Worm (Caenorhabditis elegans) whole organism, late embryonic: ENCODE measurements around the gene ZC477.4.

Source experiments
- C38D4.7 ChIP-seq: fragments of 200-800 bp; sonication (Bioruptor generic); optimal IDR thresholded peaks from 2 replicates; lab custom pipeline; 2018; ENCODE audit warnings: mild to moderate bottlenecking, missing genetic modification characterization, moderate library complexity, missing compliant biosample characterization
- K09A11.1 ChIP-seq: sonication (generic microtip); optimal IDR thresholded peaks from 2 replicates; lab custom pipeline; 2017; ENCODE audit warnings: antibody characterized with exemption, mild to moderate bottlenecking, missing genetic modification characterization, missing compliant biosample characterization; ENCODE audit not compliant: insufficient read depth
- ahr-1 ChIP-seq: sonication (generic microtip); optimal IDR thresholded peaks from 2 replicates; lab custom pipeline; 2016; ENCODE audit warnings: missing genetic modification characterization, missing compliant biosample characterization
- ama-1 ChIP-seq: fragments of 150-350 bp; optimal IDR thresholded peaks from 2 replicates; lab custom pipeline; 2014
- ceh-18 ChIP-seq: sonication (generic microtip); optimal IDR thresholded peaks from 2 replicates; lab custom pipeline; 2016; ENCODE audit warnings: missing genetic modification characterization, missing compliant biosample characterization
- ceh-30 ChIP-seq: fragments of 150-350 bp; optimal IDR thresholded peaks from 2 replicates; lab custom pipeline; 2014; ENCODE audit warnings: missing biosample characterization, missing genetic modification characterization
- ceh-34 ChIP-seq: sonication (generic microtip); optimal IDR thresholded peaks from 2 replicates; lab custom pipeline; 2016; ENCODE audit warnings: mild to moderate bottlenecking, missing genetic modification characterization, missing compliant biosample characterization
- ceh-45 ChIP-seq: fragments of 200-800 bp; sonication (Bioruptor generic); IDR thresholded peaks from 2 replicates; pipeline ENCODE4 v1.3.6; 2022; ENCODE audit warnings: missing genetic modification reagents, missing genetic modification characterization, missing compliant biosample characterization
- ceh-9 ChIP-seq: sonication (generic microtip); optimal IDR thresholded peaks from 2 replicates; lab custom pipeline; 2016; ENCODE audit warnings: mild to moderate bottlenecking, missing genetic modification characterization, inconsistent platforms, missing compliant biosample characterization
- dmd-4 ChIP-seq: sonication (generic microtip); optimal IDR thresholded peaks from 2 replicates; lab custom pipeline; 2016; ENCODE audit warnings: borderline replicate concordance, missing genetic modification characterization, missing compliant biosample characterization
- dve-1 ChIP-seq: sonication (generic microtip); optimal IDR thresholded peaks from 2 replicates; lab custom pipeline; 2017; ENCODE audit warnings: antibody characterized with exemption, mild to moderate bottlenecking, missing genetic modification characterization, missing compliant biosample characterization
- elt-4 ChIP-seq: sonication (generic microtip); optimal IDR thresholded peaks from 2 replicates; lab custom pipeline; 2016; ENCODE audit warnings: missing genetic modification characterization, missing compliant biosample characterization
- ets-4 ChIP-seq: sonication (generic microtip); optimal IDR thresholded peaks from 2 replicates; lab custom pipeline; 2016; ENCODE audit warnings: missing genetic modification characterization, missing compliant biosample characterization
- hlh-13 ChIP-seq: fragments of 200-800 bp; sonication (Bioruptor generic); optimal IDR thresholded peaks from 2 replicates; lab custom pipeline; 2018; ENCODE audit warnings: mild to moderate bottlenecking, missing genetic modification characterization, missing compliant biosample characterization
- hlh-30 ChIP-seq: sonication (generic microtip); optimal IDR thresholded peaks from 2 replicates; lab custom pipeline; 2017; ENCODE audit warnings: antibody characterized with exemption, missing genetic modification characterization, missing compliant biosample characterization; ENCODE audit not compliant: insufficient read depth
- hlh-6 ChIP-seq: sonication (generic microtip); optimal IDR thresholded peaks from 2 replicates; lab custom pipeline; 2016; ENCODE audit warnings: missing genotype, missing genetic modification characterization, missing compliant biosample characterization
- hlh-8 ChIP-seq: sonication (generic microtip); optimal IDR thresholded peaks from 2 replicates; lab custom pipeline; 2016; ENCODE audit warnings: missing genotype, missing genetic modification characterization, missing compliant biosample characterization
- lim-6 ChIP-seq: sonication (generic microtip); optimal IDR thresholded peaks from 2 replicates; lab custom pipeline; 2016; ENCODE audit warnings: missing genetic modification characterization, missing compliant biosample characterization
- nfya-1 ChIP-seq: sonication (generic microtip); optimal IDR thresholded peaks from 2 replicates; lab custom pipeline; 2017; ENCODE audit warnings: missing genetic modification characterization, mild to moderate bottlenecking, missing compliant biosample characterization, antibody characterized with exemption, moderate library complexity
- npax-4 ChIP-seq: sonication (generic microtip); optimal IDR thresholded peaks from 2 replicates; lab custom pipeline; 2016; ENCODE audit warnings: missing genetic modification characterization, missing compliant biosample characterization
- pag-3 ChIP-seq: sonication (generic microtip); optimal IDR thresholded peaks from 2 replicates; lab custom pipeline; 2016; ENCODE audit warnings: missing compliant biosample characterization, missing genetic modification characterization, borderline replicate concordance
- pat-9 ChIP-seq: fragments of 200-800 bp; sonication (Bioruptor generic); optimal IDR thresholded peaks from 2 replicates; lab custom pipeline; 2018; ENCODE audit warnings: mild to moderate bottlenecking, missing genetic modification characterization, moderate library complexity, missing compliant biosample characterization
- pax-1 ChIP-seq: fragments of 150-350 bp; optimal IDR thresholded peaks from 2 replicates; lab custom pipeline; 2014; ENCODE audit warnings: missing biosample characterization, missing genetic modification characterization
- rnt-1 ChIP-seq: sonication (generic microtip); optimal IDR thresholded peaks from 2 replicates; lab custom pipeline; 2016; ENCODE audit warnings: missing genetic modification characterization, missing compliant biosample characterization
- syd-9 ChIP-seq: sonication (generic microtip); optimal IDR thresholded peaks from 2 replicates; lab custom pipeline; 2016; ENCODE audit warnings: mild to moderate bottlenecking, missing genetic modification characterization, moderate library complexity, missing compliant biosample characterization
- tbx-2 ChIP-seq: sonication (generic microtip); optimal IDR thresholded peaks from 2 replicates; lab custom pipeline; 2016; ENCODE audit warnings: missing genetic modification characterization, missing compliant biosample characterization
- unc-3 ChIP-seq, 2 experiments: fragments of 200-800 bp in 1 of 2; sonication (Bioruptor generic) in 1 of 2; sonication (generic microtip) in 1 of 2; conservative IDR thresholded peaks in 1 of 2; optimal IDR thresholded peaks in 1 of 2; 2 replicates each; pipeline versions ENCODE4 v1.3.6 to Lab custom; 2016 to 2022; ENCODE audit warnings: missing compliant biosample characterization in 2 of 2, missing genetic modification characterization in 2 of 2, missing genetic modification reagents in 1 of 2
- unc-42 ChIP-seq: sonication (generic microtip); optimal IDR thresholded peaks from 2 replicates; lab custom pipeline; 2016; ENCODE audit warnings: missing genotype, missing genetic modification characterization, missing compliant biosample characterization
- unc-86 ChIP-seq: sonication (generic microtip); optimal IDR thresholded peaks from 2 replicates; lab custom pipeline; 2016; ENCODE audit warnings: missing genetic modification characterization, missing compliant biosample characterization
- zip-5 ChIP-seq: sonication (generic microtip); optimal IDR thresholded peaks from 2 replicates; lab custom pipeline; 2016; ENCODE audit warnings: missing genetic modification characterization, missing compliant biosample characterization
- ztf-16 ChIP-seq: sonication (generic microtip); optimal IDR thresholded peaks from 2 replicates; lab custom pipeline; 2017; ENCODE audit warnings: missing genetic modification characterization, missing compliant biosample characterization

Gene ZC477.4

DNA sequence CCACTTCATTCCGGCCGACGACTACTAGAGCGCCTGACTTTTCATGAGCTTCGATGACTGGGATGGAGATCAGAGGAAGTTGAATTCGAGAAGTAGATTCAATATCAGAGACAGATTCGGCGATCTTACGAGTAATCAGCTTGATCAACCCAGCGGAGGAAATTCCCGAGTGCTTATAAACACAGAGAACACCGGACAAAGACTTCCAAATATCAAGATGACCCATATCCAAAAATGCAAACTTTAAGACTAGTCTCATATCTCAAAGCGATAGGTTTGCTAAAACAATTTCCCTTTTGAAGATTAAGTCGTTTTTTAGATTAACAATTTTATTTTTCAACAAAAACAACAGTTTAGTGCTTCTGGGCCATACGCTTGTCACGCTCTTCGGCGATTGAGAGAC is 15.2 kb downstream of the ZC477.4 start, which contains the start of gene Y43B11AR.3:
TSS of gene Y43B11AR.3 (minus strand) at position 335 of the 403 bp plus-strand sequence.
- TF ChIP-seq ama-1 (lab: Kevin White, UChicago) (peak; percentile 44), hlh-30 (tag; lab: Kevin White, UChicago) (no peak), nfya-1 (tag; lab: Kevin White, UChicago) (no peak), syd-9 (no peak), ahr-1 (tag; lab: Kevin White, UChicago) (no peak), pag-3 (tag; lab: Kevin White, UChicago) (no peak), ceh-18 (tag; lab: Kevin White, UChicago) (no peak), hlh-13 (GFP tag; lab: Kevin White, UChicago) (no peak)

DNA sequence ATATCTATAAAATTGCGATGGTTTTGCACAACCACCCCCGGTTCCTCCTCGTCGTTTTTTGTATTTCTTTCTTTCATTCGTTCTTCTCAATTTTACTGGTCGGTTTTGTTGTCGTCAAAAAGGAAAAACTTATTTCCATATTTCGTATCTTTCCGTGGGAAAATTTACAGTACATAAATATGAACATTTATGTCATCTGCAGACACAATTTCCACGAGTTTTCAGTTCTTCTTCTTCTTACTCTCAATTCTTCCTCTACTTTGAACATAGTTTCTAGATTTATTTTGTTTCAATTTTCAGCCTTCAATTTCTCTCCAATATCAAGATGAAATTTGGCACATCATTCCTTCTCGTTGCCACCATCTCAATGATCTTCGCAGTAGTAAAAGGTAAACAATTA is 17.4 kb downstream of the ZC477.4 start, which contains the start of gene Y43B11AR.1:
TSS of gene Y43B11AR.1 (plus strand) at position 301 of the 400 bp plus-strand sequence.
- TF ChIP-seq K09A11.1 (tag; lab: Kevin White, UChicago) (no peak), hlh-13 (GFP tag; lab: Kevin White, UChicago) (no peak), ceh-9 (tag; lab: Kevin White, UChicago) (no peak), unc-42 (tag; lab: Kevin White, UChicago) (no peak), lim-6 (no peak), pax-1 (no peak), pat-9 (tag; lab: Kevin White, UChicago) (no peak), unc-86 (tag; lab: Kevin White, UChicago) (no peak), ets-4 (no peak), elt-4 (tag; lab: Kevin White, UChicago) (no peak)

DNA sequence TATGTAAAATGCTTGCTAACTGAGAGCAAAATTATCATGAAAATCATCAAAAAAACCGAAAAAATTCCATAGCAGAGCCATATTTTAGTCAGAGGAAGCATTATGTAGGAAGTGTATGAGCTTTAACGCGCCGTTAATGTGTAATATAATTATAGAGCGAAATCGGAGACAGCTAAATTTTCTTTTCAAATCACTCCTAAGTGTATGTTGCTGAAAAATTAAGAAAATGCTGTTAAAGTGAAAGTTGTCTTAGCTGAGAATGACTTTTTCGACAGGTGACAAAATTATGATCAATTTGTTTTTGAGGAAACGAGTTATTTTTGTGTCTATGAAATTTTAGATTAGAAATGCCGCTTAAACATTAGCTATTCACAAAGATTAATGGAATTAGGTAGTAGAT is 23.5 kb downstream of the ZC477.4 start, which contains the start of gene srg-50:
TSS of gene srg-50 (minus strand) at position 101 of the 400 bp plus-strand sequence.
- TF ChIP-seq ceh-30 (tag; lab: Kevin White, UChicago) (no peak), zip-5 (tag; lab: Kevin White, UChicago) (no peak), pax-1 (no peak), dmd-4 (tag; lab: Kevin White, UChicago) (no peak), nfya-1 (tag; lab: Kevin White, UChicago) (no peak), rnt-1 (tag; lab: Kevin White, UChicago) (no peak), ztf-16 (no peak), lim-6 (no peak)

DNA sequence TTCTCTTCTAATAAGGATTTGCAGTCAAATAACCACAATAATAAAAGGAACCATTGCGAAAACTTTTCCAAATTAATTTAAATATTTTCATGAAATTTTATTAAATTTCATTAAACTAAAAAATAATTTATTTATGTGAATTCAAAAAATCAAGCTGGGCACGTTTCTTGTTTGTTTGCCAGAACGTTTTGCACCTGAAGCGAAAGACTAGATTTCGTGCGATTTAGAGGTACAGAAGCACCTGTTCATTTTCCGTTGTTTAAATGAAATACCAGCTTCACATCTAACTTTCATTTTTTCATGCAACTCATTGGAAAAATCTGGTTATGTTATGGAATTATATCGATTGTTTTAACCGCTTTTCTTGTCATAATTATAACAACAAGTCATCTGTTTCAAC is 26.5 kb downstream of the ZC477.4 start, which contains the start of gene srg-48:
TSS of gene srg-48 (plus strand) at position 301 of the 400 bp plus-strand sequence.
- TF ChIP-seq hlh-6 (tag; lab: Kevin White, UChicago), result no peak
- no peak for TF ChIP-seq hlh-13 (GFP tag; lab: Kevin White, UChicago)
- no peak for TF ChIP-seq nfya-1 (tag; lab: Kevin White, UChicago)
- TF ChIP-seq hlh-8 (tag; lab: Kevin White, UChicago), result no peak
- TF ChIP-seq pax-1, result no peak
- TF ChIP-seq ceh-34, result no peak
- no peak for TF ChIP-seq ahr-1 (tag; lab: Kevin White, UChicago)
- TF ChIP-seq ceh-9 (tag; lab: Kevin White, UChicago), result no peak
- no peak for TF ChIP-seq npax-4 (tag; lab: Kevin White, UChicago)
- TF ChIP-seq unc-3 (GFP tag; conservative IDR thresholded peaks at IDR 0.05; lab: Robert Waterston, UW), result no peak
- TF ChIP-seq unc-3 (tag; optimal IDR thresholded peaks at IDR 0.05; lab: Kevin White, UChicago), result no peak
- TF ChIP-seq syd-9, result no peak
- no peak for TF ChIP-seq elt-4 (tag; lab: Kevin White, UChicago)

DNA sequence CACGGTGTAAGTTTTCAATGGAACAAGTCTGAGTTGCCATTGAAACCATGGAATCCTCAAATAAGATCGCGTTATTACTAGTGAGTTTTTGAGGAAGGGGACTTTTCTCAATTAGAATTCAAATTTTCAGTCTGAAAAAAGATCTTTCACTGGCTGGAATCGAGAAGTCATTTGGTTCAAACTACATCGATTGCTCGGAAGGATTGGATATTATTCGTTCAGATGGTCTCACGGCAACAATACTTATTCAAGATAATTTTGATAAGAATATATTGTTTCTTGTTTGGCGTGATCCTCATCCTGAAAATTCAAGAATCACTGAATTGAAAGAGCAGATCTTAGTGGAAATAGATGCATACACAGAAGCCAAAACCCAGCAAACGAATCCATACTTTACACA is 31.1 kb downstream of the ZC477.4 start:
- TF ChIP-seq hlh-6 (tag; lab: Kevin White, UChicago) (no peak), tbx-2 (no peak), pag-3 (tag; lab: Kevin White, UChicago) (no peak), C38D4.7 (no peak), ceh-18 (tag; lab: Kevin White, UChicago) (no peak), ceh-9 (tag; lab: Kevin White, UChicago) (no peak), pat-9 (tag; lab: Kevin White, UChicago) (no peak), syd-9 (no peak), ceh-45 (GFP tag; lab: Robert Waterston, UW) (no peak), dmd-4 (tag; lab: Kevin White, UChicago) (no peak), hlh-30 (tag; lab: Kevin White, UChicago) (no peak), unc-86 (tag; lab: Kevin White, UChicago) (no peak), dve-1 (tag; lab: Kevin White, UChicago) (no peak), ama-1 (lab: Kevin White, UChicago) (no peak)
- TF ChIP-seq, all 69 proteins: peak for 0
